Worm (Caenorhabditis elegans): ENCODE measurements around the gene fic-1.
"Not testable (repeated sequence)": the region's sequence is repeated elsewhere in the genome, so short reads cannot be mapped to it uniquely, and the experiment has no call there.

Gene fic-1

ce11 chrIV:10979689-10980088 lies 42.4 kb downstream of the fic-1 start:
- TF ChIP-seq nhr-237 (tag; optimal IDR thresholded peaks at IDR 0.05) (no peak), unc-120 (tag; optimal IDR thresholded peaks at IDR 0.05; ENCODE audit: poor library complexity, severe bottlenecking) (peak; percentile 19)

DNA sequence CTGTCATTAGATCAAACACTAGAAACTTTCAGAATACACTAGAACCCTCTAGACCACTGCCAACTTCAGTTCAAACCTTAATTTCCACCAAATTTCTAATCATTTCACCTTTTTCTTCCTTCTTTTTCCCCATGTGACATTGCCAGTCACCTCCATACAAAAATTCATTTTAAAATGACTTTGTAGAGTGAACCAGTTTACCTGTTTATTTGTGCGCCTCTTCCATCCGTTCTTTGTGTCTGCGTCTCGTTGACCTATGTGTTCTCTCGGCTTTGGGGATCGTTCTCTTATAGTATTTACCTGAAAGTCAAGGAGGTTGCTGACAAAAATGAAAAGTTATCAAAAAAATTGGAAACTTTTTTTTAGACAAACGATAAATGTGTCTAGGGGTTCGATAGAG lies 43.4 kb downstream of the fic-1 start:
- TF ChIP-seq M03D4.4 (tag; optimal IDR thresholded peaks at IDR 0.05) (no peak), lin-13 (tag; optimal IDR thresholded peaks at IDR 0.05) (no peak), sptf-1 (tag; optimal IDR thresholded peaks at IDR 0.05) (no peak), pha-4 (tag; optimal IDR thresholded peaks at IDR 0.05) (no peak), snpc-4 (tag; optimal IDR thresholded peaks at IDR 0.05) (no peak), blmp-1 (tag; optimal IDR thresholded peaks at IDR 0.05) (no peak), tbx-8 (GFP tag; optimal IDR thresholded peaks at IDR 0.05) (no peak), nhr-76 (tag; optimal IDR thresholded peaks at IDR 0.05) (no peak), elt-1 (tag; optimal IDR thresholded peaks at IDR 0.05; ENCODE audit: borderline replicate concordance, insufficient read depth) (no peak), sem-2 (GFP tag; optimal IDR thresholded peaks at IDR 0.05) (no peak), ceh-43 (GFP tag; optimal IDR thresholded peaks at IDR 0.05) (no peak)

DNA sequence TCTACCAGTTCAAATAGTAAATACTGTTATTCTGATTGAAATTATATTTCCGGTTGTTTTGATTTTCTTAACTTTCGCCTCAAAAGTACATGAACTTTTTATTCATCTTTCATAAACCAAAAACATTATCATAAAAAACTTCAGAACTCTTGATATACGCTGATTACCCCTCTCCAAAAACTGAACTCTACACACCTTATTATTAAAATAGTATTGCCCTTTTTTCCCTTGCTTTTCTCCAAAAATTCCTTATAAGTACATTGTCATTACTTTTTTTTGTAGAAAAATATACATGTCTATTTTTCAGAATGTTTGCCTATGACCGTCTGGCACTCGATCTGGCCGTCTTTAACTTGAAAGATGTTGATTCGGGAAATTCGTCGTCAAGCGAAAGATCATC lies 44.5 kb downstream of the fic-1 start, which contains the start of gene Y43E12A.2:
TSS of gene Y43E12A.2 (plus strand) at position 301 of the 400 bp plus-strand sequence.
- no peak for TF ChIP-seq unc-39 (tag; optimal IDR thresholded peaks at IDR 0.05)
- no peak for TF ChIP-seq nhr-28 (tag; optimal IDR thresholded peaks at IDR 0.05)
- no peak for TF ChIP-seq snpc-4 (tag; optimal IDR thresholded peaks at IDR 0.05)
- no peak for TF ChIP-seq bed-3 (GFP tag; optimal IDR thresholded peaks at IDR 0.05)

ce11 chrIV:10985568-10986035 lies 48.3 kb downstream of the fic-1 start, which contains the start of gene cyb-2.1:
Gene cyb-2.1 (plus strand): TSS chrIV:10985985.
- no peak for TF ChIP-seq tbx-8 (GFP tag; optimal IDR thresholded peaks at IDR 0.05)
- no peak for TF ChIP-seq bed-3 (GFP tag; optimal IDR thresholded peaks at IDR 0.05)
- no peak for TF ChIP-seq nhr-12 (tag; optimal IDR thresholded peaks at IDR 0.05)
- no peak for TF ChIP-seq drap-1 (GFP tag; optimal IDR thresholded peaks at IDR 0.05)
- TF ChIP-seq M03D4.4 (tag; optimal IDR thresholded peaks at IDR 0.05) = no peak
- TF ChIP-seq nhr-237 (tag; optimal IDR thresholded peaks at IDR 0.05) = no peak
- TF ChIP-seq ham-2 (GFP tag; optimal IDR thresholded peaks at IDR 0.05) = no peak
- TF ChIP-seq nhr-28 (tag; optimal IDR thresholded peaks at IDR 0.05) = no peak
- TF ChIP-seq unc-39 (tag; optimal IDR thresholded peaks at IDR 0.05) = no peak
- no peak for TF ChIP-seq ztf-11 (tag; optimal IDR thresholded peaks at IDR 0.05)
- TF ChIP-seq unc-120 (tag; optimal IDR thresholded peaks at IDR 0.05; ENCODE audit: poor library complexity, severe bottlenecking) = no peak
- TF ChIP-seq sptf-1 (tag; optimal IDR thresholded peaks at IDR 0.05) = no peak
- no peak for TF ChIP-seq elt-3 (tag; optimal IDR thresholded peaks at IDR 0.05)
- no peak for TF ChIP-seq lin-32 (GFP tag; optimal IDR thresholded peaks at IDR 0.05)
- no peak for TF ChIP-seq blmp-1 (tag; optimal IDR thresholded peaks at IDR 0.05)
- TF ChIP-seq unc-62 (GFP tag; optimal IDR thresholded peaks at IDR 0.05) = no peak
- TF ChIP-seq mls-2 (tag; optimal IDR thresholded peaks at IDR 0.05) = no peak
- no peak for TF ChIP-seq elt-1 (tag; optimal IDR thresholded peaks at IDR 0.05; ENCODE audit: borderline replicate concordance, insufficient read depth)
- no peak for TF ChIP-seq lin-13 (tag; optimal IDR thresholded peaks at IDR 0.05)
- TF ChIP-seq sem-2 (GFP tag; optimal IDR thresholded peaks at IDR 0.05) = no peak

- TF ChIP-seq ceh-39, hlh-1, ztf-11 (tag; optimal IDR thresholded peaks at IDR 0.05): not testable (repeated sequence)
Measured at ce11 chrIV:10987342-10987945, 50.2 kb downstream of the fic-1 start, which contains the start of gene Y43E12A.3. Gene Y43E12A.3 (plus strand): TSS chrIV:10987895.
